Fruit fly (Drosophila melanogaster): ENCODE measurements around the gene polybromo.

Gene polybromo

DNA sequence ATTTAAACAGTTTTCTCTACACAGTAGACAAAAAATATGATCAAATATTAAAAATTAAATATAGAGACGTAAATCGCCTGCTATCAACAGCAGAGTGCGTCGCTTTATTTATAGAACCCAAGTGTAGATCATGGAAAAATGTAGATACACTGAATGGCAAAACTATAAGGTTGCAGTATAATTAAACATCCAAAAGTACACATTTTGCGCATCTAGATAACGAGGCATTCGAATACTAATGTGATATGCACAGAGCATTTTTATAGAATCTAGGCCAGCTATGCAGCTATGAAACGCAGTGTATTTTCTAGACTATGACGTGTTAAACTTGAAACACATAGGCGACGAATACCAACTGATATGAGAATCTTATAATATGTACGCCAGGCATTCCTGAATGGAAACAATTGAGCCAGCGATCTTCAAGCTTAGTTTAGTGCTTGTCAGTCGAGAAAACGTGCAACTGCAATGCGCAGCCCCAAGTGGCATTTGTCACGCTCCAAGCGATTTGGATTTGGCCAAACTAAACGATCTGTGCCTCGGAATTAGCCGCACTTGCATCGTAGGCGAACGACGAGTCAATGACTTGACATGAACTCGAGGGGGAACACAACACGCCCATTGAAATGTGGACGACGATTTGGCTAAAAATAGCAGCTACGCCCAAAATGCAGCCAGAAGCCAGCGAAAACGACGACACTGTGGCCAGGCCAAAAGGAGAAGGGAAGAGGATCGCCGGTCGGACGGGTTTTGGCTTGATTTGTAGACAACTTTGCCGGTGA, 6.0 kb upstream of the polybromo start (continued):
- peak; percentile 84 to 90 for TF ChIP-seq bsh (GFP tag; optimal IDR thresholded peaks at IDR 0.05)
- TF ChIP-seq tna (GFP tag; IDR thresholded peaks at IDR 0.05; ENCODE audit: partially characterized antibody): no peak
- TF ChIP-seq CG2116 (GFP tag; optimal IDR thresholded peaks at IDR 0.05): peak; percentile 38
- peak; percentile 71 for TF ChIP-seq dm (GFP tag; optimal IDR thresholded peaks at IDR 0.05)
- TF ChIP-seq zfh1 (GFP tag; IDR thresholded peaks at IDR 0.05): peak; percentile 87
- peak; percentile 83 for TF ChIP-seq rib (GFP tag; IDR thresholded peaks at IDR 0.05)
- TF ChIP-seq CG6254 (GFP tag; optimal IDR thresholded peaks at IDR 0.05): no peak
- TF ChIP-seq Fer3 (tag; optimal IDR thresholded peaks at IDR 0.05): peak; percentile 90
- TF ChIP-seq CG10274 (GFP tag; optimal IDR thresholded peaks at IDR 0.05): peak; percentile 83
- TF ChIP-seq Rx (GFP tag; IDR thresholded peaks at IDR 0.05): peak; percentile 79
- TF ChIP-seq CG12769 (tag; optimal IDR thresholded peaks at IDR 0.05): peak; percentile 96
- peak; percentile 93 for TF ChIP-seq dysf (GFP tag; IDR thresholded peaks at IDR 0.05)
- peak; percentile 65; the same call in 1 of the 2 replicates for TF ChIP-seq bowl (GFP tag; IDR thresholded peaks at IDR 0.05)
- TF ChIP-seq CG16815 (GFP tag; optimal IDR thresholded peaks at IDR 0.05): peak; percentile 60
- peak; percentile 89 for TF ChIP-seq ken (GFP tag; IDR thresholded peaks at IDR 0.05)
- no peak for TF ChIP-seq CG8359 (GFP tag; optimal IDR thresholded peaks at IDR 0.05; ENCODE audit: borderline replicate concordance)
- TF ChIP-seq zf30C (GFP tag; optimal IDR thresholded peaks at IDR 0.05): no peak
- peak; percentile 91 for TF ChIP-seq Xbp1 (GFP tag; optimal IDR thresholded peaks at IDR 0.05)
- peak; percentile 89 for TF ChIP-seq BtbVII (GFP tag; optimal IDR thresholded peaks at IDR 0.05)
- TF ChIP-seq Atf-2 (GFP tag; optimal IDR thresholded peaks at IDR 0.05): peak; percentile 63
- peak; percentile 63; the same call in 1 of the 2 replicates for TF ChIP-seq CG11085 (GFP tag; IDR thresholded peaks at IDR 0.05)
- TF ChIP-seq CG1647 (GFP tag; optimal IDR thresholded peaks at IDR 0.05): peak; percentile 89
- peak; percentile 83 for TF ChIP-seq CG18476 (GFP tag; optimal IDR thresholded peaks at IDR 0.05)
- TF ChIP-seq Hmx (GFP tag; optimal IDR thresholded peaks at IDR 0.05): peak; percentile 3
- peak; percentile 81 for TF ChIP-seq Sox100B (GFP tag; optimal IDR thresholded peaks at IDR 0.05)
- no peak for TF ChIP-seq Bgb (GFP tag; IDR thresholded peaks at IDR 0.05; ENCODE audit: partially characterized antibody)
- no peak for TF ChIP-seq CG9797 (GFP tag; optimal IDR thresholded peaks at IDR 0.05)
- no peak for TF ChIP-seq abd-A (tag; optimal IDR thresholded peaks at IDR 0.05)
- peak; percentile 97 for TF ChIP-seq Ets65A (GFP tag)
- TF ChIP-seq klu (GFP tag; IDR thresholded peaks at IDR 0.05): peak; percentile 68
- TF ChIP-seq gsb-n (tag; optimal IDR thresholded peaks at IDR 0.05): peak; percentile 65
- peak; percentile 90 for TF ChIP-seq caup (GFP tag; optimal IDR thresholded peaks at IDR 0.05; ENCODE audit: severe bottlenecking)
- TF ChIP-seq Elba2 (GFP tag; optimal IDR thresholded peaks at IDR 0.05): no peak
- TF ChIP-seq CG3838 (GFP tag; optimal IDR thresholded peaks at IDR 0.05): peak; percentile 42
- TF ChIP-seq MTF-1 (GFP tag; optimal IDR thresholded peaks at IDR 0.05; ENCODE audit: borderline replicate concordance): peak; percentile 78
- TF ChIP-seq chm (GFP tag; IDR thresholded peaks at IDR 0.05): peak; percentile 90
- TF ChIP-seq CG5180 (GFP tag; optimal IDR thresholded peaks at IDR 0.05): no peak
- TF ChIP-seq da (GFP tag; optimal IDR thresholded peaks at IDR 0.05): peak; percentile 68
- peak; percentile 78 for TF ChIP-seq CG16779 (GFP tag; IDR thresholded peaks at IDR 0.05)
- peak; percentile 64 for TF ChIP-seq eyg (GFP tag; optimal IDR thresholded peaks at IDR 0.05)
- TF ChIP-seq CG3065 (GFP tag; optimal IDR thresholded peaks at IDR 0.05): no peak
- peak; percentile 93 for TF ChIP-seq HmgZ (tag; optimal IDR thresholded peaks at IDR 0.05)
- TF ChIP-seq E2f1 (GFP tag; IDR thresholded peaks at IDR 0.05): peak; percentile 87
- TF ChIP-seq CG6854 (GFP tag; optimal IDR thresholded peaks at IDR 0.05): peak; percentile 77
- peak; percentile 71 for TF ChIP-seq sima (GFP tag; optimal IDR thresholded peaks at IDR 0.05)
- TF ChIP-seq esg (GFP tag; conservative IDR thresholded peaks at IDR 0.05): peak; percentile 88
- peak; percentile 76 for TF ChIP-seq jing (GFP tag; optimal IDR thresholded peaks at IDR 0.05)
- TF ChIP-seq CG18619 (GFP tag; optimal IDR thresholded peaks at IDR 0.05): peak; percentile 86
- peak; percentile 69 for TF ChIP-seq luna (GFP tag; optimal IDR thresholded peaks at IDR 0.05)
